Fruit fly (Drosophila melanogaster): ENCODE data around the gene PH4alphaMP.

PH4alphaMP gene

DNA sequence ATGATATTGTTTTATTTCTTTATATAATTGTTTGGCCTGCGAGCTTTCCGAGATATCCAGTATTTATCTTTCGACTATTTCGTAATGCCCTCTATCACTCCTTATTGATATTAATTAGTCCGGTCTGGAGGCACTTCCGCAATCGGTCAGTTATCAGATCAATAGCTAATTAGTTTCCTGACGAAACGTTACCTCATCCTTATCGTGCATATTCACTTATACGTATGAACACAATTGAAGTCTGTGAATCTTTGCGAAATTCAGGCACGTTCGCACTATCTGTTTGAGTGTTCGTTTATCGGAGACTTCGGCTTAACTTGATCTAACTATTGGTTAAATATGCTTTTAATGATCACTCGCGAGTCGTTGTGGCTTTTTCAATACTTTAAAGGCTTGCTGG lies 42.7 kb downstream of the PH4alphaMP start:
- TF ChIP-seq CG8301 (tag; optimal IDR thresholded peaks at IDR 0.05): no peak
- no peak for TF ChIP-seq CG4496 (GFP tag; IDR thresholded peaks at IDR 0.05)
- TF ChIP-seq CG12605 (GFP tag; IDR thresholded peaks at IDR 0.05): no peak
- TF ChIP-seq fd96Ca (GFP tag; IDR thresholded peaks at IDR 0.05): no peak
- TF ChIP-seq Ets98B (GFP tag; IDR thresholded peaks at IDR 0.05): no peak
- TF ChIP-seq D1 (tag; optimal IDR thresholded peaks at IDR 0.05): no peak
- no peak for TF ChIP-seq CG17806 (tag; optimal IDR thresholded peaks at IDR 0.05)
- no peak for TF ChIP-seq CG34367 (tag; optimal IDR thresholded peaks at IDR 0.05)
- no peak for TF ChIP-seq rn (GFP tag; IDR thresholded peaks at IDR 0.05)
- TF ChIP-seq EcR (GFP tag; optimal IDR thresholded peaks at IDR 0.05): no peak
- TF ChIP-seq CG15710 (tag; optimal IDR thresholded peaks at IDR 0.05): no peak
- no peak for TF ChIP-seq CG9948 (tag; optimal IDR thresholded peaks at IDR 0.05)
- TF ChIP-seq gl (tag; optimal IDR thresholded peaks at IDR 0.05): no peak

DNA sequence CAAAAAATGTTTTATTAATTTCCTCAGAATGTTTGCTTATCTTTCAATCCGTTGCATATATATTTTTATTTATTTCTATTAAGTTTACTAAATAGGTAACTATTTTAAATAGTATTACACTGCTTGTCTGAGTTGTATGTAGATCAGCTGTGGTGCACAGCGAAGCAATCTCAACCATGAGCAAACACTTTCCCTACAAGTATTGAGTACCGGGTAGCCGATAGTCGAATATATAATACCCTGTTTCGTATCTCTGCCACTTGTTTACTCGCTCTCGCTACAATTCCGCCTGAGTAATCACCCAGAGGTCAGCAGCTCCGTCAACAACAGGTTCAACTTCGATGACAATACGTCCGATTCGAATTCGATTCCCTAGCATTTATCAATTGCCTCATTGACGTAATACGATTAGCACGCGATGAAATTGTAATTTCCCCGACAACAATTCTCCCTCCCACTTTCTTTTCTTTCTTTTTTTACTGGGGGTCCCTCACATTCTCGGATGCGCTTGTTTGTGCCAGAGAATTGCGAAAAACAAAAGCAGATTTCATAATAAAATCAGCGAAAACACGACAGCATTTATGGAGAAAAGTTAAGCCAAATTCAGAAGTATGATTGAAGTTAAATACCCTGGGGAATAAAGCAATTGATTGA lies 45.1 kb downstream of the PH4alphaMP start:
- TF ChIP-seq D1 (tag; optimal IDR thresholded peaks at IDR 0.05): no peak
- peak; percentile 27 for TF ChIP-seq EcR (GFP tag; optimal IDR thresholded peaks at IDR 0.05)
- TF ChIP-seq CG13204 (GFP tag; optimal IDR thresholded peaks at IDR 0.05): no peak

- TF ChIP-seq CG14655 (GFP tag; optimal IDR thresholded peaks at IDR 0.05) (no peak), CG15710 (tag; optimal IDR thresholded peaks at IDR 0.05) (no peak), CG17806 (tag; optimal IDR thresholded peaks at IDR 0.05) (peak; percentile 2), CG13204 (GFP tag; optimal IDR thresholded peaks at IDR 0.05) (peak; percentile 37), CG4496 (GFP tag; IDR thresholded peaks at IDR 0.05) (peak; percentile 48; the same call in 1 of the 3 replicates), D1 (tag; optimal IDR thresholded peaks at IDR 0.05) (no peak), Ets98B (GFP tag; IDR thresholded peaks at IDR 0.05) (peak; percentile 39; the same call in 1 of the 2 replicates), Snoo (tag; optimal IDR thresholded peaks at IDR 0.05) (peak; percentile 62), Pif1A (GFP tag; optimal IDR thresholded peaks at IDR 0.05) (peak; percentile 77), rn (GFP tag; IDR thresholded peaks at IDR 0.05) (no peak), CG9948 (tag; optimal IDR thresholded peaks at IDR 0.05) (no peak), CG12605 (GFP tag; IDR thresholded peaks at IDR 0.05) (peak; percentile 33; the same call in 1 of the 2 replicates), CG10348 (GFP tag; IDR thresholded peaks at IDR 0.05) (no peak), Pif1B (GFP tag; optimal IDR thresholded peaks at IDR 0.05) (peak; percentile 80), EcR (GFP tag; optimal IDR thresholded peaks at IDR 0.05) (no peak), gl (tag; optimal IDR thresholded peaks at IDR 0.05) (peak; percentile 31), CG34367 (tag; optimal IDR thresholded peaks at IDR 0.05) (peak; percentile 16), CG8159 (tag; optimal IDR thresholded peaks at IDR 0.05) (no peak), CG32121 (GFP tag; IDR thresholded peaks at IDR 0.05) (no peak), fd96Ca (GFP tag; IDR thresholded peaks at IDR 0.05) (peak; percentile 32; the same call in 1 of the 3 replicates), CG8301 (tag; optimal IDR thresholded peaks at IDR 0.05) (no peak)
These were observed 45.7 kb downstream of the PH4alphaMP start for dm6 chr3R:30450224-30450623.

DNA sequence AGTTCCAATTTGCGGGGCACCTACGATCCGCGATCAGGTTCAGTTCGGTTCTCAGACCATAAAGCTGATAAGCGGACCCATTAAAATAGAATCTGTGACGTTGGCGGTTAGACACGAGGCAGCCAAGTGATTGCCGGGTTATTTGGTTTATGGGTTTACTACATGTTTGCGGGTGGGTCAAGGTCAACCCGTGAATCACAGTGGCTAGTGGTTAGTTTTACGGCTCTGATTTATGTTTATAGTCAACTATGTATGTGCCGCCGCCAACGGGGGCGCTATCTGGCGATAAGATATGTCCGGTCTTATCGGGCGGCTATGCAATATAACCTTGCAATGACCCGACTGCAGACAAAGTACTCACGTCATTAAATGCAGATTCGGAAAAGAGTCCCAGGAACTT lies 46.5 kb downstream of the PH4alphaMP start:
- TF ChIP-seq CG8159 (tag; optimal IDR thresholded peaks at IDR 0.05) (no peak), Pif1B (GFP tag; optimal IDR thresholded peaks at IDR 0.05) (no peak)

DNA sequence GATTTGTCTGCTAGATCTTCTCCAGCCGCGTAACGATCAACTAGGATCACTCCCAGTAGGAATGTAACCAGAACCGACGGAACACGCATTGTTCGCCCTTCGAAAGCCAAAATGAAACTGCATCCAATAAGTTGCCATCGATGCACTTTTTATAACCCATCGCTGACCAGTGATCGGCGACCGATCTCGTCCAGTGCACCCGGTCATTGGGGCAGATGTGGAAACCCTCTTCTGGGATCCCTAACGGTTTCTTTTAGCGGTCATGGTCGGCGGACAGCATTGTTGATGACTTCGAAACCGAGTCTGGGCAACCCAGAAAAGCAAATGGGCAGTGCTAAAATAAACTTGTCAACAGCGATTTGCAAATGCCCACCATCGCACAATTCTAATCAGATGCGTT lies 51.0 kb downstream of the PH4alphaMP start, which contains the start of gene Osi23:
Gene Osi23 (minus strand): TSS at position 101 of the 400 bp plus-strand sequence.
- TF ChIP-seq CG32121 (GFP tag; IDR thresholded peaks at IDR 0.05): no peak
- TF ChIP-seq Pif1A (GFP tag; optimal IDR thresholded peaks at IDR 0.05): no peak
- no peak for TF ChIP-seq CG34367 (tag; optimal IDR thresholded peaks at IDR 0.05)
- no peak for TF ChIP-seq Pif1B (GFP tag; optimal IDR thresholded peaks at IDR 0.05)
- TF ChIP-seq CG14655 (GFP tag; optimal IDR thresholded peaks at IDR 0.05): no peak
- no peak for TF ChIP-seq Ets98B (GFP tag; IDR thresholded peaks at IDR 0.05)
- TF ChIP-seq fd96Ca (GFP tag; IDR thresholded peaks at IDR 0.05): no peak
- no peak for TF ChIP-seq CG17806 (tag; optimal IDR thresholded peaks at IDR 0.05)
- TF ChIP-seq CG12605 (GFP tag; IDR thresholded peaks at IDR 0.05): no peak
- TF ChIP-seq CG15710 (tag; optimal IDR thresholded peaks at IDR 0.05): no peak
- no peak for TF ChIP-seq EcR (GFP tag; optimal IDR thresholded peaks at IDR 0.05)
- no peak for TF ChIP-seq gl (tag; optimal IDR thresholded peaks at IDR 0.05)
- no peak for TF ChIP-seq CG8301 (tag; optimal IDR thresholded peaks at IDR 0.05)
- TF ChIP-seq CG9948 (tag; optimal IDR thresholded peaks at IDR 0.05): no peak

DNA sequence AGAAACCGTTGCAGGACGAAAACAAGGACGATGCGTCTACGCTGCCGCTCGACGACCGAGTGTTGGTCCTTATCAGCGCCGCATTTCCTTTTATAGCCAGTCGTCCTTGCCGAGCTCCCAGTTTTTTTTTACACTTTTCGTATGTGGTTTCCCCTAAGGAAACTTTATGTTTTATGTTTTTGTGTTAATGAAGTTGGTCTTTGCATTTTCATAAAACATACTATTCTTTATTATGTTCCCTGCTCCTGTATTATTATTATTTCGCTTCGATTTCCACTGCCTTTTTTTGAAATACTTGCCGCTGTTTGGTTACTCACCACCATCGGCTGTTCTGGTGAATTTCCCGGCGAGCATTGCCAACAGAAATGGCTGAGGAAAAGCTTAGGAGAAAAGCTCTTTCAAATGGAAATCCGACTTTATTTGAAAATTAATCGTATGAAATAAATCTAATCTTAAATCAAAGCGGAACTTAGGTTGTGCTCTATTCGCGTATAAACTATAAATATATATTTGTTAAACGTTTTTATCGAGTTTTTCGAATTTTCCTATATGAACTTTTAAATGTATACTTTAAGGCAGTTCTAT lies 52.3 kb downstream of the PH4alphaMP start, which contains the start of gene CG15537:
Gene CG15537 (minus strand): TSS at position 51 of the 585 bp plus-strand sequence.
- TF ChIP-seq CG15710 (tag; optimal IDR thresholded peaks at IDR 0.05) (no peak), Ets98B (GFP tag; IDR thresholded peaks at IDR 0.05) (no peak), CG13204 (GFP tag; optimal IDR thresholded peaks at IDR 0.05) (no peak), Pif1B (GFP tag; optimal IDR thresholded peaks at IDR 0.05) (no peak), CG17806 (tag; optimal IDR thresholded peaks at IDR 0.05) (no peak), CG34367 (tag; optimal IDR thresholded peaks at IDR 0.05) (no peak), CG32121 (GFP tag; IDR thresholded peaks at IDR 0.05) (no peak)

Measured in whole organism, pupa.